Fruit fly (Drosophila melanogaster): Measurements from ENCODE around the gene spict.
A peak's percentile ranks its signal among the peaks of the same experiment; 100 is the strongest.

spict gene

dm6 chr2L:12750060-12750459, 45.5 kb downstream of the spict start (continued):
- TF ChIP-seq ara (GFP tag; IDR thresholded peaks at IDR 0.05) (0 out of 2 replicates have a peak, but pooled peaks have one; percentile 14), CG12659 (GFP tag; optimal IDR thresholded peaks at IDR 0.05) (peak; percentile 3), CG8478 (optimal IDR thresholded peaks at IDR 0.05) (no peak), Six4 (GFP tag; optimal IDR thresholded peaks at IDR 0.05) (no peak), z (GFP tag; IDR thresholded peaks at IDR 0.05) (no peak), CG8924 (tag; optimal IDR thresholded peaks at IDR 0.05) (no peak), sd (tag; optimal IDR thresholded peaks at IDR 0.05) (no peak), CG11696 (GFP tag; IDR thresholded peaks at IDR 0.05) (no peak), her (GFP tag; optimal IDR thresholded peaks at IDR 0.05) (no peak), ato (GFP tag; IDR thresholded peaks at IDR 0.05; ENCODE audit: partially characterized antibody) (no peak), phol (tag; optimal IDR thresholded peaks at IDR 0.05) (peak; percentile 20), Lhr (GFP tag; optimal IDR thresholded peaks at IDR 0.05) (no peak), CG17912 (GFP tag; optimal IDR thresholded peaks at IDR 0.05) (no peak), CG8359 (GFP tag; optimal IDR thresholded peaks at IDR 0.05; ENCODE audit: borderline replicate concordance) (no peak), ase (GFP tag; IDR thresholded peaks at IDR 0.05) (no peak), CG13296 (GFP tag; optimal IDR thresholded peaks at IDR 0.05) (no peak), CG6791 (GFP tag; IDR thresholded peaks at IDR 0.05; ENCODE audit: partially characterized antibody) (no peak), BEAF-32 (GFP tag; optimal IDR thresholded peaks at IDR 0.05) (no peak), B-H2 (GFP tag; optimal IDR thresholded peaks at IDR 0.05) (no peak), CG10274 (GFP tag; optimal IDR thresholded peaks at IDR 0.05) (no peak), CG15601 (tag; optimal IDR thresholded peaks at IDR 0.05) (no peak), Bdp1 (GFP tag; optimal IDR thresholded peaks at IDR 0.05) (no peak), CG2712 (tag; optimal IDR thresholded peaks at IDR 0.05) (peak; percentile 42), CG12219 (GFP tag; optimal IDR thresholded peaks at IDR 0.05) (no peak), CG1603 (tag; optimal IDR thresholded peaks at IDR 0.05) (no peak), jumu (GFP tag; optimal IDR thresholded peaks at IDR 0.05) (no peak), sug (tag; optimal IDR thresholded peaks at IDR 0.05) (no peak), Optix (GFP tag; IDR thresholded peaks at IDR 0.05) (no peak), CG31441 (GFP tag; IDR thresholded peaks at IDR 0.05) (peak; percentile 36), CG4820 (GFP tag; optimal IDR thresholded peaks at IDR 0.05) (no peak), p53 (GFP tag; optimal IDR thresholded peaks at IDR 0.05) (no peak), Mad (GFP tag; optimal IDR thresholded peaks at IDR 0.05) (no peak), CG4707 (GFP tag; optimal IDR thresholded peaks at IDR 0.05) (no peak), CG4328 (GFP tag; optimal IDR thresholded peaks at IDR 0.05) (no peak), mirr (GFP tag; optimal IDR thresholded peaks at IDR 0.05) (no peak), dysf (GFP tag; IDR thresholded peaks at IDR 0.05) (no peak), bigmax (GFP tag; optimal IDR thresholded peaks at IDR 0.05) (no peak), row (GFP tag; IDR thresholded peaks at IDR 0.05) (peak; percentile 24; the same call in 1 of the 3 replicates), eve (GFP tag; optimal IDR thresholded peaks at IDR 0.05) (no peak), Dip2 (GFP tag; IDR thresholded peaks at IDR 0.05) (no peak), CG16779 (GFP tag; IDR thresholded peaks at IDR 0.05) (no peak), ranshi (GFP tag; IDR thresholded peaks at IDR 0.05) (0 out of 2 replicates have a peak, but pooled peaks have one; percentile 16), CG9727 (GFP tag; optimal IDR thresholded peaks at IDR 0.05) (peak; percentile 7), fru (optimal IDR thresholded peaks at IDR 0.05) (no peak), CG18764 (GFP tag; optimal IDR thresholded peaks at IDR 0.05) (no peak), Blimp-1 (GFP tag; optimal IDR thresholded peaks at IDR 0.05) (peak; percentile 38), Dip3 (GFP tag; optimal IDR thresholded peaks at IDR 0.05) (no peak), cas (GFP tag; IDR thresholded peaks at IDR 0.05) (no peak), tin (GFP tag; optimal IDR thresholded peaks at IDR 0.05) (no peak), CG1233 (GFP tag; optimal IDR thresholded peaks at IDR 0.05) (no peak), H15 (GFP tag; IDR thresholded peaks at IDR 0.05) (no peak), Sox102F (GFP tag; optimal IDR thresholded peaks at IDR 0.05) (peak; percentile 41), CG4282 (GFP tag; optimal IDR thresholded peaks at IDR 0.05) (no peak)
